Fruit fly (Drosophila melanogaster): ENCODE measurements around the gene CG3618.

dm6 chr3L:20785742-20786427 is 30.0 kb downstream of the CG3618 start, which contains the start of gene Pcif1:
- peak; percentile 18; the same call in 1 of the 2 replicates for TF ChIP-seq Xrp1 (GFP tag; IDR thresholded peaks at IDR 0.05)
- no peak for TF ChIP-seq tll (GFP tag; optimal IDR thresholded peaks at IDR 0.05)
- no peak for TF ChIP-seq CG11696 (GFP tag; IDR thresholded peaks at IDR 0.05)
- TF ChIP-seq CG31388 (GFP tag; optimal IDR thresholded peaks at IDR 0.05), result no peak
- TF ChIP-seq CG3163 (GFP tag; optimal IDR thresholded peaks at IDR 0.05), result no peak
- peak; percentile 78 for TF ChIP-seq CG2116 (GFP tag; optimal IDR thresholded peaks at IDR 0.05)
- no peak for TF ChIP-seq CG17359 (tag; optimal IDR thresholded peaks at IDR 0.05)
- TF ChIP-seq CG4730 (GFP tag; IDR thresholded peaks at IDR 0.05), result no peak
- TF ChIP-seq amos (GFP tag; IDR thresholded peaks at IDR 0.05; ENCODE audit: partially characterized antibody), result peak; percentile 100
- TF ChIP-seq CG8478 (optimal IDR thresholded peaks at IDR 0.05), result no peak

Measured in whole organism, embryonic.